Fruit fly (Drosophila melanogaster) S2 (cell line): ENCODE measurements around the gene dop.

ENCODE experiments used
- CG8478 ChIP-seq: fragments of >200 bp; optimal IDR thresholded peaks from 2 replicates; lab custom pipeline; 2018
- CTCF ChIP-seq, 2 experiments: fragments of >200 bp; optimal IDR thresholded peaks; 2 replicates each; lab custom pipeline; 2018

DNA sequence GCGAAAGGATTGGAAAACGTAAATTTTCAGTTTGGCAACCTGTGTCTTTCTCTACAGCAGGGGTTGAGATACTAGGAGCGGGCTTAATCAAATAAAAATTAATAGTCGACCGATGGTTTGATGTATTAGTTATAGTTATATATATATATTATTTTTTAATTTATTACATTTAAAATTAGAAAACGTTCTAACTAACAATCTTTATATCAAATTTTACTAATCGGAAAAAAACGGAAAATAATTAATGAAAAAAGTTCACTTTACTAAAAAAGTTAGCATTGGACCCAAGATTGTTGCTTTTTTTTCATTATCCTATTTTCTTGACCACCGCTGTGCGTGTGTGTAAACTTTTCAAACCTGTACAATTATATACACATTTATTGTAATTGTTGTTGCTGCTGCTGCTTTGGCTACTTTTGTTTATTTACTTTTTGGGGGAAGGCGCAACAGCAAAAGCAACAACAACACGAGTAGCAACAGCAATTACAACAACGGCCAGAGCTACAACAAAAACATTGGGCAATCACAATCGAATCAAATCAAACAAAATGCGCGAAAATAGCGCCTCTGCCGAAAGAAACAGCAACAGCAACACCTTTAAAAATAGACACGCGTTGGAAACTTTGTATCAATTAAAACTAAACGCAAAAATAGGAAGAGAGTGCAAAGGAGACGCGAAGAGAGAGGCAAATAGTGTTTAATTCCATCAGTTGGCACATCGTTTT, 26.9 kb downstream of the dop start:
- TF ChIP-seq CTCF (optimal IDR thresholded peaks at IDR 0.05; lab: Kevin White, UChicago) = no peak
- TF ChIP-seq CG8478 (lab: Kevin White, UChicago) = no peak
